Worm (Caenorhabditis elegans) whole organism, late embryonic: ENCODE data around the gene him-14.

Source experiments
- C08G9.2 ChIP-seq: sonication (generic microtip); optimal IDR thresholded peaks from 2 replicates; lab custom pipeline; 2016; ENCODE audit warnings: mild to moderate bottlenecking, missing genetic modification characterization, moderate library complexity, missing compliant biosample characterization
- K02D7.2 ChIP-seq: sonication (generic microtip); optimal IDR thresholded peaks from 2 replicates; lab custom pipeline; 2017; ENCODE audit warnings: mild to moderate bottlenecking, missing genetic modification characterization, missing compliant biosample characterization
- K09A11.1 ChIP-seq: sonication (generic microtip); optimal IDR thresholded peaks from 2 replicates; lab custom pipeline; 2017; ENCODE audit warnings: antibody characterized with exemption, mild to moderate bottlenecking, missing genetic modification characterization, missing compliant biosample characterization; ENCODE audit not compliant: insufficient read depth
- T23F11.4 ChIP-seq: fragments of 200-800 bp; sonication (Bioruptor generic); optimal IDR thresholded peaks from 2 replicates; lab custom pipeline; 2018; ENCODE audit warnings: mild to moderate bottlenecking, missing genetic modification characterization, missing compliant biosample characterization
- Y22D7AL.16 ChIP-seq: sonication (generic microtip); optimal IDR thresholded peaks from 2 replicates; lab custom pipeline; 2016; ENCODE audit warnings: missing genetic modification characterization, missing compliant biosample characterization
- ceh-18 ChIP-seq: sonication (generic microtip); optimal IDR thresholded peaks from 2 replicates; lab custom pipeline; 2016; ENCODE audit warnings: missing genetic modification characterization, missing compliant biosample characterization
- ceh-19 ChIP-seq: fragments of 200-800 bp; sonication (Bioruptor generic); optimal IDR thresholded peaks from 2 replicates; lab custom pipeline; 2018; ENCODE audit warnings: mild to moderate bottlenecking, missing genetic modification characterization, missing compliant biosample characterization
- ceh-30 ChIP-seq: fragments of 150-350 bp; optimal IDR thresholded peaks from 2 replicates; lab custom pipeline; 2014; ENCODE audit warnings: missing biosample characterization, missing genetic modification characterization
- ceh-31 ChIP-seq: sonication (generic microtip); optimal IDR thresholded peaks from 2 replicates; lab custom pipeline; 2016; ENCODE audit warnings: missing genetic modification characterization, missing compliant biosample characterization
- ceh-34 ChIP-seq: sonication (generic microtip); optimal IDR thresholded peaks from 2 replicates; lab custom pipeline; 2016; ENCODE audit warnings: mild to moderate bottlenecking, missing genetic modification characterization, missing compliant biosample characterization
- ceh-48 ChIP-seq: sonication (generic microtip); optimal IDR thresholded peaks from 2 replicates; lab custom pipeline; 2016; ENCODE audit warnings: missing genetic modification characterization, inconsistent platforms, missing compliant biosample characterization
- dve-1 ChIP-seq: sonication (generic microtip); optimal IDR thresholded peaks from 2 replicates; lab custom pipeline; 2017; ENCODE audit warnings: antibody characterized with exemption, mild to moderate bottlenecking, missing genetic modification characterization, missing compliant biosample characterization
- elt-4 ChIP-seq: sonication (generic microtip); optimal IDR thresholded peaks from 2 replicates; lab custom pipeline; 2016; ENCODE audit warnings: missing genetic modification characterization, missing compliant biosample characterization
- ets-4 ChIP-seq: sonication (generic microtip); optimal IDR thresholded peaks from 2 replicates; lab custom pipeline; 2016; ENCODE audit warnings: missing genetic modification characterization, missing compliant biosample characterization
- eyg-1 ChIP-seq: sonication (generic microtip); optimal IDR thresholded peaks from 2 replicates; lab custom pipeline; 2016; ENCODE audit warnings: missing genotype, missing genetic modification characterization, missing compliant biosample characterization
- fax-1 ChIP-seq: sonication (generic microtip); optimal IDR thresholded peaks from 2 replicates; lab custom pipeline; 2016; ENCODE audit warnings: missing genotype, missing genetic modification characterization, missing compliant biosample characterization
- fkh-10 ChIP-seq: fragments of 150-350 bp; optimal IDR thresholded peaks from 2 replicates; lab custom pipeline; 2014; ENCODE audit warnings: missing biosample characterization, missing genetic modification reagents, missing genetic modification characterization
- fkh-6 ChIP-seq: sonication (generic microtip); optimal IDR thresholded peaks from 2 replicates; lab custom pipeline; 2016; ENCODE audit warnings: missing genetic modification characterization, missing compliant biosample characterization
- hlh-13 ChIP-seq: fragments of 200-800 bp; sonication (Bioruptor generic); optimal IDR thresholded peaks from 2 replicates; lab custom pipeline; 2018; ENCODE audit warnings: mild to moderate bottlenecking, missing genetic modification characterization, missing compliant biosample characterization
- hlh-15 ChIP-seq: sonication (generic microtip); optimal IDR thresholded peaks from 2 replicates; lab custom pipeline; 2016; ENCODE audit warnings: missing genetic modification characterization, missing compliant biosample characterization
- hlh-30 ChIP-seq: sonication (generic microtip); optimal IDR thresholded peaks from 2 replicates; lab custom pipeline; 2017; ENCODE audit warnings: antibody characterized with exemption, missing genetic modification characterization, missing compliant biosample characterization; ENCODE audit not compliant: insufficient read depth
- hlh-8 ChIP-seq: sonication (generic microtip); optimal IDR thresholded peaks from 2 replicates; lab custom pipeline; 2016; ENCODE audit warnings: missing genotype, missing genetic modification characterization, missing compliant biosample characterization
- nfya-1 ChIP-seq: sonication (generic microtip); optimal IDR thresholded peaks from 2 replicates; lab custom pipeline; 2017; ENCODE audit warnings: missing genetic modification characterization, mild to moderate bottlenecking, missing compliant biosample characterization, antibody characterized with exemption, moderate library complexity
- nhr-232 ChIP-seq: sonication (generic microtip); optimal IDR thresholded peaks from 2 replicates; lab custom pipeline; 2016; ENCODE audit warnings: missing genetic modification characterization, missing compliant biosample characterization
- pag-3 ChIP-seq: sonication (generic microtip); optimal IDR thresholded peaks from 2 replicates; lab custom pipeline; 2016; ENCODE audit warnings: missing compliant biosample characterization, missing genetic modification characterization, borderline replicate concordance
- pat-9 ChIP-seq: fragments of 200-800 bp; sonication (Bioruptor generic); optimal IDR thresholded peaks from 2 replicates; lab custom pipeline; 2018; ENCODE audit warnings: mild to moderate bottlenecking, missing genetic modification characterization, moderate library complexity, missing compliant biosample characterization
- pha-4 ChIP-seq: fragments of 150-350 bp; optimal IDR thresholded peaks from 2 replicates; lab custom pipeline; 2018; ENCODE audit warnings: missing biosample characterization, missing genetic modification reagents, missing genetic modification characterization
- pros-1 ChIP-seq: fragments of 150-350 bp; optimal IDR thresholded peaks from 2 replicates; lab custom pipeline; 2014; ENCODE audit warnings: missing biosample characterization, missing genetic modification reagents, missing genetic modification characterization
- ref-2 ChIP-seq: sonication (generic microtip); optimal IDR thresholded peaks from 2 replicates; lab custom pipeline; 2016; ENCODE audit warnings: missing genetic modification characterization, missing compliant biosample characterization
- rnt-1 ChIP-seq: sonication (generic microtip); optimal IDR thresholded peaks from 2 replicates; lab custom pipeline; 2016; ENCODE audit warnings: missing genetic modification characterization, missing compliant biosample characterization
- sdc-2 ChIP-seq: sonication (generic microtip); optimal IDR thresholded peaks from 2 replicates; lab custom pipeline; 2016; ENCODE audit warnings: missing genotype, missing genetic modification characterization, missing compliant biosample characterization
- sox-2 ChIP-seq: fragments of 200-800 bp; sonication (Bioruptor generic); IDR thresholded peaks from 2 replicates; pipeline ENCODE4 v1.3.6; 2022; ENCODE audit warnings: missing genetic modification reagents, missing genetic modification characterization, missing compliant biosample characterization
- sox-4 ChIP-seq: sonication (generic microtip); optimal IDR thresholded peaks from 2 replicates; lab custom pipeline; 2017; ENCODE audit warnings: mild to moderate bottlenecking, missing genetic modification characterization, inconsistent platforms, missing compliant biosample characterization
- syd-9 ChIP-seq: sonication (generic microtip); optimal IDR thresholded peaks from 2 replicates; lab custom pipeline; 2016; ENCODE audit warnings: mild to moderate bottlenecking, missing genetic modification characterization, moderate library complexity, missing compliant biosample characterization
- tbx-2 ChIP-seq: sonication (generic microtip); optimal IDR thresholded peaks from 2 replicates; lab custom pipeline; 2016; ENCODE audit warnings: missing genetic modification characterization, missing compliant biosample characterization
- ttx-3 ChIP-seq: sonication (generic microtip); optimal IDR thresholded peaks from 2 replicates; lab custom pipeline; 2016; ENCODE audit warnings: missing genetic modification reagents, missing genetic modification characterization, missing compliant biosample characterization
- unc-42 ChIP-seq: sonication (generic microtip); optimal IDR thresholded peaks from 2 replicates; lab custom pipeline; 2016; ENCODE audit warnings: missing genotype, missing genetic modification characterization, missing compliant biosample characterization
- unc-86 ChIP-seq: sonication (generic microtip); optimal IDR thresholded peaks from 2 replicates; lab custom pipeline; 2016; ENCODE audit warnings: missing genetic modification characterization, missing compliant biosample characterization

The him-14 gene

DNA sequence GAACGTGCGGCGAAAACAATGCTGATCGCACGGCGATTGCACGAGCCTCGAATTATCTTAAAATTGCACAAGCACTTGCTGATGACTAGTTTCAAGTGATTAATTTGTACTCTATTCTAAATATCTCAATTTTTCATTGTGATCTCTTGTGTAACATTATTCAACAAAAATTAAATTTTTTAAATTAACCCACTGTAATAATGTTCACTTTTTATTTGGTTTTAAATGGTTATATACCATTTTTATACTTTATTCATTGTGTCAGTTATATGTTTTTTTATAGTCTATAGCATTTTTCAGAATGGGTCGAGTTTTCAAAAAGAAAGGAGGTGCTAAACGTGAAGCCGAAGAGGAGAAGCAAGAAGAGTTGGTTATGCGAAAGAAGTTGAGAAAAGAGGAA, 16.1 kb downstream of the him-14 start, which contains the start of gene ZK1127.4:
Gene ZK1127.4 (plus strand): TSS at position 301 of the 400 bp plus-strand sequence.
- TF ChIP-seq eyg-1 (tag; lab: Kevin White, UChicago) = no peak
- TF ChIP-seq pha-4 (tag; lab: Kevin White, UChicago) = no peak
- no peak for TF ChIP-seq syd-9
- no peak for TF ChIP-seq sox-2 (GFP tag; lab: Robert Waterston, UW)
- no peak for TF ChIP-seq nfya-1
- no peak for TF ChIP-seq unc-86
- TF ChIP-seq fkh-6 (tag; lab: Kevin White, UChicago) = no peak
- no peak for TF ChIP-seq sox-4
- no peak for TF ChIP-seq K02D7.2 (tag; lab: Kevin White, UChicago)
- TF ChIP-seq pros-1 (tag; lab: Kevin White, UChicago) = no peak
- TF ChIP-seq Y22D7AL.16 (tag; lab: Kevin White, UChicago) = no peak
- no peak for TF ChIP-seq K09A11.1 (tag; lab: Kevin White, UChicago)
- TF ChIP-seq T23F11.4 (GFP tag; lab: Kevin White, UChicago) = no peak
- no peak for TF ChIP-seq ceh-19 (GFP tag; lab: Kevin White, UChicago)
- TF ChIP-seq, all 69 proteins: peak for 0

DNA sequence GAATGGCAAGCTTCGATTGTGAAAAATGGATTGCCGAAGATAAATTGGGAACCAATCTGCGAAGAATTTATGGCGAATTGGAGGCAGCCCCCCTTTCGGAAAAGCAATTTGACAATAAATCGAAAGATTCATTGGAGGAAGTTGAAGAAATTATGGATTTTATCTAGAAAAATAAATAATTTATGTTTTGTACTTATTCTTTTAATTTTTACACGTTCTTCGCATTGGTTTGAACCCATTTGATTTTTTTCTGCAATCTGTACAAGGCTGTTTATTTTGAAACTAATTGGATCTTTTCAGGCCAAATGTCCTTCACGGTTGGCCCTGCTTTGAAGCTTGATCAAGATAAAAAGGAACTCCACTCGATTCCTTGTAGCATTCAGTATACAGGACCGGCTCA, 16.8 kb downstream of the him-14 start, which contains the start of gene ZK1127.13:
Gene ZK1127.13 (plus strand): TSS at position 301 of the 400 bp plus-strand sequence.
- TF ChIP-seq pha-4 (tag; lab: Kevin White, UChicago) = no peak
- no peak for TF ChIP-seq pat-9 (tag; lab: Kevin White, UChicago)
- TF ChIP-seq Y22D7AL.16 (tag; lab: Kevin White, UChicago) = no peak
- TF ChIP-seq ceh-18 (tag; lab: Kevin White, UChicago) = no peak
- TF ChIP-seq fkh-10 (GFP tag; lab: Kevin White, UChicago) = no peak
- no peak for TF ChIP-seq hlh-15
- no peak for TF ChIP-seq dve-1 (tag; lab: Kevin White, UChicago)
- TF ChIP-seq C08G9.2 (tag; lab: Kevin White, UChicago) = no peak
- TF ChIP-seq hlh-8 (tag; lab: Kevin White, UChicago) = no peak
- TF ChIP-seq ttx-3 (tag; lab: Kevin White, UChicago) = no peak
- TF ChIP-seq ref-2 (tag; lab: Kevin White, UChicago) = no peak
- TF ChIP-seq nfya-1 = no peak
- no peak for TF ChIP-seq eyg-1 (tag; lab: Kevin White, UChicago)
- TF ChIP-seq nhr-232 (tag; lab: Kevin White, UChicago) = no peak
- no peak for TF ChIP-seq elt-4 (tag; lab: Kevin White, UChicago)
- no peak for TF ChIP-seq fax-1 (tag; lab: Kevin White, UChicago)
- no peak for TF ChIP-seq ets-4 (tag; lab: Kevin White, UChicago)
- no peak for TF ChIP-seq pag-3

DNA sequence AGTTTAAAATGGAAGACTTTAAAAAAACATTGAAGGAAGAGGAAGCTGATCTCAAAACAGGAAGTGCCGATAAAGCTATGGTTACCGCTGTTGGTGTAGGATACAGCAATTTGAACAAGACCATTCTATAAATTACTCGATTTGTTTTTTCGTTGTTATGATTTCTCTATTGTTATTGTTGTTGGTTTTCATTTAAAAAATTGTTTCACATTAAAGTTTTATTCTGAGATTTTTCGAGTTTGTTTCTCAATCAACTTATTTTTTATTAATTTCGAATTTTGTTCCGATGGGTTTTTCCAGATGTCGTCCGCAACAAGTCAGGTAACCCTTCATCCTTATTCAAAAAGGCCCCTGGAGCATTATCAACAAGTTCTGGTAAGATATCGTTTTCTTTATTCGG, 18.0 kb downstream of the him-14 start, which contains the start of gene ZK1127.12:
Gene ZK1127.12 (plus strand): TSS at position 301 of the 400 bp plus-strand sequence.
- no peak for TF ChIP-seq ref-2 (tag; lab: Kevin White, UChicago)
- TF ChIP-seq unc-42 (tag; lab: Kevin White, UChicago) = no peak
- no peak for TF ChIP-seq ceh-34 (tag; lab: Kevin White, UChicago)
- no peak for TF ChIP-seq hlh-30 (tag; lab: Kevin White, UChicago)

DNA sequence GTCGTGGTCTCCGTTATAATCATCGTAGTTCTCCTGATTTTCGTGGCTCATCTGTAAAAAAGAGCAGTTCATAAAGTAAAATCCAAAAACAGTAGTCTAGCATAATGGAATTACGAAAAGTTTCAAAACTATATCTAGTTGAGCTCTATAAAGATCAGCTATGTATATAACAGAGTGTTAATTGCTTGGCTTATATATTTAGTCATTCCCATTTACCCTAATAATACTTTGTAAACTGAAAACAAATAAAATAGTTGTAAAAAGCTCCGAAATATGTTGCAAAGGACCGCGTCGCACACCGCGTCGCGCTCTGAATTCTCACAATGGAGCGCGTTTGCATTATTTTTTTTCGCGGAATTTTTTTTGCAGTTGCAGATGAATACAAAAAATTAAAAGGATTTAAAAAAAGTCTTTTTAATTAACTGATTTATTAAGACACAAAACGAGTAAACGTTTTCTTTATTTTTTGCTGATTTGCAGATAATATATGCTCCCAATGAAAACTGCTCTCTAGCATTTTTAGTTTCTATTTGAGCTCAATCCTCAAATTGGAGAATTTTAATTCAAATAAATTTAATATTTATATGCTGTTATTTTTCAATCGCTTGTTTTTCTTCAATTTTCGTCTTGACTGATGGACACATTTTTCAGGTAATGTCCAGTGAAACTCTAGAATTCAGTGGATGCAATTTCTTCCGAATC, 19.6 kb downstream of the him-14 start, which contains the start of the genes tcer-1 and ZK1127.5:
Gene tcer-1 (minus strand): TSS at position 51 of the 702 bp plus-strand sequence.
Gene ZK1127.5 (plus strand): TSS at position 652 of the 702 bp plus-strand sequence.
- TF ChIP-seq pat-9 (tag; lab: Kevin White, UChicago) = no peak
- no peak for TF ChIP-seq hlh-13 (GFP tag; lab: Kevin White, UChicago)
- peak; percentile 46 for TF ChIP-seq nfya-1
- TF ChIP-seq sdc-2 = no peak
- peak; percentile 15 for TF ChIP-seq unc-42 (tag; lab: Kevin White, UChicago)
- TF ChIP-seq rnt-1 (tag; lab: Kevin White, UChicago) = no peak
- no peak for TF ChIP-seq ceh-48 (tag; lab: Kevin White, UChicago)
- TF ChIP-seq tbx-2 (tag; lab: Kevin White, UChicago) = peak; percentile 22
- TF ChIP-seq ceh-30 = peak; percentile 18
- peak; percentile 40 for TF ChIP-seq ceh-31 (tag; lab: Kevin White, UChicago)
- no peak for TF ChIP-seq dve-1 (tag; lab: Kevin White, UChicago)
- TF ChIP-seq ref-2 (tag; lab: Kevin White, UChicago) = no peak
- TF ChIP-seq ttx-3 (tag; lab: Kevin White, UChicago) = no peak
